Worm (Caenorhabditis elegans): Measurements from ENCODE around the gene fkb-4.
A peak's percentile ranks its signal among the peaks of the same experiment; 100 is the strongest.

- TF ChIP-seq him-1 (tag; optimal IDR thresholded peaks at IDR 0.05) (peak; percentile 29), dao-5 (tag; optimal IDR thresholded peaks at IDR 0.05) (peak; percentile 61)
Measured at ce11 chrV:12780248-12780647, 6.7 kb downstream of the fkb-4 start.

Data from whole organism, L4/young adult.